Worm (Caenorhabditis elegans) whole organism, L2 larva: ENCODE measurements around the gene ZK1248.19.

Source experiments
- F13H6.1 ChIP-seq: sonication (generic microtip); optimal IDR thresholded peaks from 2 replicates; lab custom pipeline; 2016; ENCODE audit warnings: missing genetic modification characterization, missing compliant biosample characterization
- R02D3.7 ChIP-seq: fragments of 150-350 bp; optimal IDR thresholded peaks from 2 replicates; lab custom pipeline; 2014; ENCODE audit warnings: missing biosample characterization, missing genetic modification characterization
- aly-2 ChIP-seq: fragments of 150-350 bp; optimal IDR thresholded peaks from 2 replicates; lab custom pipeline; 2014; ENCODE audit warnings: missing biosample characterization, missing genetic modification characterization
- ama-1 ChIP-seq: fragments of 150-350 bp; optimal IDR thresholded peaks from 2 replicates; lab custom pipeline; 2018; ENCODE audit warnings: inconsistent platforms
- ceh-82 ChIP-seq: fragments of 150-350 bp; optimal IDR thresholded peaks from 2 replicates; lab custom pipeline; 2014; ENCODE audit warnings: missing biosample characterization, missing genetic modification characterization
- elt-3 ChIP-seq: sonication (generic microtip); optimal IDR thresholded peaks from 2 replicates; lab custom pipeline; 2017; ENCODE audit warnings: missing biosample characterization, missing genetic modification characterization
- gmeb-1 ChIP-seq: fragments of 150-350 bp; optimal IDR thresholded peaks from 2 replicates; lab custom pipeline; 2014; ENCODE audit warnings: missing biosample characterization, missing genetic modification characterization
- nhr-12 ChIP-seq: fragments of 150-350 bp; optimal IDR thresholded peaks from 2 replicates; lab custom pipeline; 2014; ENCODE audit warnings: missing biosample characterization, missing genetic modification characterization
- snpc-4 ChIP-seq: fragments of 150-350 bp; optimal IDR thresholded peaks from 2 replicates; lab custom pipeline; 2014; ENCODE audit warnings: missing biosample characterization, missing genetic modification characterization
- unc-39 ChIP-seq: fragments of 150-350 bp; optimal IDR thresholded peaks from 2 replicates; lab custom pipeline; 2014; ENCODE audit warnings: missing biosample characterization, missing genetic modification characterization

DNA sequence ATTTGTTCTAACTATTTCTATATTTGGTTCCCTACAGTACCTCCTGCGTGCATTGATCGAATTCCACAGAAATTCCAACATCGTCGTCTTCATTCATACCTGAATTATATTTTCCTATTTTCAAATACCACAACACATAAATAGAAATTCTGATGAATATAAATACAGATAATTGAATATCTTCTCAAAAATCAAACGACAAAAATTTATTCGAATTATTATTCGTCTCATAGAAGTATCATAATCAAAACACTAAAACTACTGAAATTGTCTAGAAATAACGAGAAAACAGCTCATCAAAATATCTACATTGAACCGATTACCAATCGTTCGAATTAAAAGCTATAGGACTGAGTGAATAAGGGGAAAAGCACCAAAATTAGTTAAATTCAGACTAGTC lies 6.1 kb downstream of the ZK1248.19 start, which contains the start of gene gtap-1:
- no peak for TF ChIP-seq nhr-12 (tag; lab: Kevin White, UChicago)
- no peak for TF ChIP-seq elt-3 (tag; lab: Kevin White, UChicago)
- TF ChIP-seq aly-2 = no peak
- no peak for TF ChIP-seq unc-39 (tag; lab: Kevin White, UChicago)
- TF ChIP-seq ceh-82 (tag; lab: Kevin White, UChicago) = no peak
- no peak for TF ChIP-seq F13H6.1 (tag; lab: Kevin White, UChicago)
- TF ChIP-seq gmeb-1 (tag; lab: Kevin White, UChicago) = no peak
- no peak for TF ChIP-seq R02D3.7 (tag; lab: Kevin White, UChicago)
- TF ChIP-seq snpc-4 (tag; lab: Kevin White, UChicago) = no peak
- no peak for TF ChIP-seq ama-1
